Fruit fly (Drosophila melanogaster) whole organism, embryonic: ENCODE measurements around the gene Atx-1.
A peak's percentile ranks its signal among the peaks of the same experiment; 100 is the strongest.

Experiments
- CG10147 ChIP-seq: fragments of 200-800 bp; sonication (Bioruptor generic); optimal IDR thresholded peaks from 2 replicates; lab custom pipeline; 2019; ENCODE audit warnings: missing biosample characterization, mild to moderate bottlenecking, missing genetic modification characterization, moderate library complexity
- CG10321 ChIP-seq: fragments of 200-800 bp; sonication (Bioruptor generic); IDR thresholded peaks from 2 replicates; pipeline ENCODE4 v1.3.6; 2022; ENCODE audit warnings: missing biosample characterization, missing genetic modification characterization
- CG10565 ChIP-seq: fragments of 200-800 bp; sonication (Bioruptor generic); optimal IDR thresholded peaks from 3 replicates; lab custom pipeline; 2016; ENCODE audit warnings: missing biosample characterization, mild to moderate bottlenecking, missing genetic modification characterization
- CG11695 ChIP-seq: fragments of 200-800 bp; sonication (Bioruptor generic); IDR thresholded peaks from 3 replicates; pipeline ENCODE4 v1.3.6; 2022; ENCODE audit warnings: missing biosample characterization, missing genetic modification characterization
- CG12104 ChIP-seq: fragments of 200-800 bp; sonication (Bioruptor generic); optimal IDR thresholded peaks from 3 replicates; lab custom pipeline; 2016; ENCODE audit warnings: missing biosample characterization, missing genetic modification characterization
- CG13287 ChIP-seq: fragments of 200-800 bp; sonication (Bioruptor generic); IDR thresholded peaks from 2 replicates; pipeline ENCODE4 v1.3.6; 2022; ENCODE audit warnings: missing biosample characterization, missing genetic modification characterization; ENCODE audit not compliant: partially characterized antibody
- CG15269 ChIP-seq: fragments of 200-800 bp; sonication (Bioruptor generic); optimal IDR thresholded peaks from 2 replicates; lab custom pipeline; 2018; ENCODE audit warnings: missing biosample characterization, mild to moderate bottlenecking, missing genetic modification characterization, moderate library complexity
- CG16813 ChIP-seq: fragments of 200-800 bp; sonication (Bioruptor generic); IDR thresholded peaks from 3 replicates; pipeline ENCODE4 v1.3.6; 2022; ENCODE audit warnings: missing biosample characterization, missing genetic modification characterization; ENCODE audit not compliant: partially characterized antibody
- CG17359 ChIP-seq: fragments of 200-800 bp; sonication (Bioruptor generic); optimal IDR thresholded peaks from 3 replicates; lab custom pipeline; 2018; ENCODE audit warnings: missing biosample characterization, mild to moderate bottlenecking, missing genetic modification characterization, moderate library complexity
- CG31441 ChIP-seq: fragments of 200-800 bp; sonication (Bioruptor generic); IDR thresholded peaks from 2 replicates; pipeline ENCODE4 v1.3.6; 2022; ENCODE audit warnings: missing biosample characterization, missing genetic modification characterization
- CG33213 ChIP-seq: fragments of 200-800 bp; sonication (Bioruptor generic); optimal IDR thresholded peaks from 3 replicates; lab custom pipeline; 2016; ENCODE audit warnings: missing biosample characterization, missing genetic modification characterization
- CG3995 ChIP-seq: fragments of 200-800 bp; sonication (Bioruptor generic); optimal IDR thresholded peaks from 3 replicates; lab custom pipeline; 2016; ENCODE audit warnings: missing biosample characterization, missing genetic modification characterization
- CG8388 ChIP-seq: fragments of 200-800 bp; sonication (Bioruptor generic); optimal IDR thresholded peaks from 2 replicates; lab custom pipeline; 2019; ENCODE audit warnings: missing biosample characterization, mild to moderate bottlenecking, missing genetic modification characterization, moderate library complexity
- CG8478 ChIP-seq: fragments of >200 bp; optimal IDR thresholded peaks from 2 replicates; lab custom pipeline; 2018
- CG9797 ChIP-seq: fragments of 200-800 bp; sonication (Bioruptor generic); optimal IDR thresholded peaks from 3 replicates; lab custom pipeline; 2018; ENCODE audit warnings: missing biosample characterization, mild to moderate bottlenecking, missing genetic modification characterization
- Elba2 ChIP-seq: fragments of 200-800 bp; sonication (Bioruptor generic); optimal IDR thresholded peaks from 3 replicates; lab custom pipeline; 2016; ENCODE audit warnings: missing biosample characterization, missing genetic modification characterization
- Ets97D ChIP-seq: fragments of 200-800 bp; sonication (Bioruptor generic); optimal IDR thresholded peaks from 3 replicates; lab custom pipeline; 2016; ENCODE audit warnings: missing biosample characterization, missing genetic modification characterization
- H2.0 ChIP-seq: fragments of 200-800 bp; sonication (Bioruptor generic); IDR thresholded peaks from 2 replicates; pipeline ENCODE4 v1.3.6; 2022; ENCODE audit warnings: missing biosample characterization, missing genetic modification characterization
- Hr78 ChIP-seq, 2 experiments: fragments of 200-800 bp in 1 of 2; fragments of >200 bp in 1 of 2; sonication (Bioruptor generic) in 1 of 2; optimal IDR thresholded peaks; 2 replicates each; lab custom pipeline; 2017 to 2019; ENCODE audit warnings: missing biosample characterization in 2 of 2, missing genetic modification characterization in 2 of 2, mild to moderate bottlenecking in 1 of 2, moderate library complexity in 1 of 2
- Lhr ChIP-seq: fragments of 200-800 bp; sonication (Bioruptor generic); optimal IDR thresholded peaks from 3 replicates; lab custom pipeline; 2017; ENCODE audit warnings: mild to moderate bottlenecking, missing biosample characterization, missing genetic modification reagents, missing genetic modification characterization
- Med ChIP-seq: fragments of 200-800 bp; sonication (Bioruptor generic); peaks from one replicate; lab custom pipeline; 2016; ENCODE audit warnings: missing biosample characterization, missing genetic modification characterization, mild to moderate bottlenecking, inconsistent platforms, moderate library complexity
- Neu2 ChIP-seq: fragments of 200-800 bp; sonication (Bioruptor generic); optimal IDR thresholded peaks from 3 replicates; lab custom pipeline; 2016; ENCODE audit warnings: missing biosample characterization, missing genetic modification characterization, borderline replicate concordance
- NfI ChIP-seq: fragments of 200-800 bp; sonication (Bioruptor generic); optimal IDR thresholded peaks from 3 replicates; lab custom pipeline; 2018; ENCODE audit warnings: missing biosample characterization, mild to moderate bottlenecking, missing genetic modification characterization, moderate library complexity
- Optix ChIP-seq: fragments of 200-800 bp; sonication (Bioruptor generic); IDR thresholded peaks from 3 replicates; pipeline ENCODE4 v1.3.6; 2022; ENCODE audit warnings: missing biosample characterization, missing genetic modification characterization
- Sin3A ChIP-seq: fragments of >200 bp; optimal IDR thresholded peaks from 2 replicates; lab custom pipeline; 2018
- Spps ChIP-seq: fragments of 200-800 bp; sonication (Bioruptor generic); optimal IDR thresholded peaks from 2 replicates; lab custom pipeline; 2018; ENCODE audit warnings: missing biosample characterization, mild to moderate bottlenecking, missing genetic modification characterization
- Sry-β ChIP-seq: fragments of 200-800 bp; sonication (Bioruptor generic); optimal IDR thresholded peaks from 2 replicates; lab custom pipeline; 2018; ENCODE audit warnings: missing biosample characterization, mild to moderate bottlenecking, missing genetic modification characterization, moderate library complexity
- al ChIP-seq: fragments of 200-800 bp; sonication (Bioruptor generic); IDR thresholded peaks from 2 replicates; pipeline ENCODE4 v1.3.6; 2022; ENCODE audit warnings: missing biosample characterization, missing genetic modification characterization
- aop ChIP-seq: fragments of 200-800 bp; sonication (Bioruptor generic); IDR thresholded peaks from 2 replicates; pipeline ENCODE4 v1.3.6; 2022; ENCODE audit warnings: missing biosample characterization, missing genetic modification characterization
- bcd ChIP-seq: fragments of 200-800 bp; sonication (Bioruptor generic); optimal IDR thresholded peaks from 2 replicates; lab custom pipeline; 2017; ENCODE audit warnings: missing biosample characterization, mild to moderate bottlenecking, missing genetic modification characterization
- bsh ChIP-seq, 2 experiments: fragments of 200-800 bp; sonication (Bioruptor generic); optimal IDR thresholded peaks; 2 replicates each; lab custom pipeline; 2017 to 2018; ENCODE audit warnings: mild to moderate bottlenecking in 2 of 2, missing biosample characterization in 2 of 2, missing genetic modification characterization in 2 of 2, moderate library complexity in 1 of 2
- chm ChIP-seq: fragments of 200-800 bp; sonication (Bioruptor generic); IDR thresholded peaks from 2 replicates; pipeline ENCODE4 v1.3.6; 2022; ENCODE audit warnings: missing biosample characterization, missing genetic modification characterization
- chn ChIP-seq: fragments of 200-800 bp; sonication (Bioruptor generic); optimal IDR thresholded peaks from 2 replicates; lab custom pipeline; 2016; ENCODE audit warnings: missing biosample characterization, missing genetic modification characterization
- corto ChIP-seq: fragments of 200-800 bp; sonication (Bioruptor generic); optimal IDR thresholded peaks from 2 replicates; lab custom pipeline; 2016; ENCODE audit warnings: missing biosample characterization, mild to moderate bottlenecking, missing genetic modification characterization, moderate library complexity
- emc ChIP-seq: fragments of 200-800 bp; sonication (Bioruptor generic); optimal IDR thresholded peaks from 2 replicates; lab custom pipeline; 2016; ENCODE audit warnings: missing biosample characterization, missing genetic modification characterization
- hth ChIP-seq: fragments of >200 bp; optimal IDR thresholded peaks from 2 replicates; lab custom pipeline; 2017; ENCODE audit warnings: inconsistent platforms
- knrl ChIP-seq: fragments of 200-800 bp; sonication (Bioruptor generic); IDR thresholded peaks from 3 replicates; pipeline ENCODE4 v1.3.6; 2022; ENCODE audit warnings: missing biosample characterization, missing genetic modification characterization; ENCODE audit not compliant: partially characterized antibody
- lbe ChIP-seq: fragments of 200-800 bp; sonication (Bioruptor generic); optimal IDR thresholded peaks from 2 replicates; lab custom pipeline; 2016; ENCODE audit warnings: missing biosample characterization, mild to moderate bottlenecking, missing genetic modification characterization
- lmd ChIP-seq: fragments of 200-800 bp; sonication (Bioruptor generic); IDR thresholded peaks from 2 replicates; pipeline ENCODE4 v1.3.6; 2022; ENCODE audit warnings: missing biosample characterization, missing genetic modification characterization
- nerfin-1 ChIP-seq: fragments of 200-800 bp; sonication (Bioruptor generic); optimal IDR thresholded peaks from 3 replicates; lab custom pipeline; 2019; ENCODE audit warnings: missing biosample characterization, mild to moderate bottlenecking, missing genetic modification characterization, moderate library complexity
- nerfin-2 ChIP-seq: fragments of 200-800 bp; sonication (Bioruptor generic); IDR thresholded peaks from 2 replicates; pipeline ENCODE4 v1.3.6; 2022; ENCODE audit warnings: missing biosample characterization, missing genetic modification characterization; ENCODE audit not compliant: partially characterized antibody
- nmo ChIP-seq: fragments of 200-800 bp; sonication (Bioruptor generic); optimal IDR thresholded peaks from 2 replicates; lab custom pipeline; 2018; ENCODE audit warnings: missing biosample characterization, mild to moderate bottlenecking, missing genetic modification characterization, moderate library complexity
- nom ChIP-seq: fragments of 200-800 bp; sonication (Bioruptor generic); optimal IDR thresholded peaks from 2 replicates; lab custom pipeline; 2017; ENCODE audit warnings: missing biosample characterization, missing genetic modification characterization, mild to moderate bottlenecking, moderate library complexity, missing genetic modification reagents
- onecut ChIP-seq: fragments of 200-800 bp; sonication (Bioruptor generic); IDR thresholded peaks from 2 replicates; pipeline ENCODE4 v1.3.6; 2022; ENCODE audit warnings: missing biosample characterization, missing genetic modification characterization
- phol ChIP-seq: fragments of 200-800 bp; sonication (Bioruptor generic); optimal IDR thresholded peaks from 3 replicates; lab custom pipeline; 2018; ENCODE audit warnings: missing biosample characterization, mild to moderate bottlenecking, missing genetic modification characterization, moderate library complexity
- pros ChIP-seq: fragments of 200-800 bp; sonication (Bioruptor generic); optimal IDR thresholded peaks from 3 replicates; lab custom pipeline; 2019; ENCODE audit warnings: missing biosample characterization, mild to moderate bottlenecking, missing genetic modification characterization, moderate library complexity
- pzg ChIP-seq: fragments of 200-800 bp; sonication (Bioruptor generic); optimal IDR thresholded peaks from 3 replicates; lab custom pipeline; 2018; ENCODE audit warnings: missing biosample characterization, mild to moderate bottlenecking, missing genetic modification characterization, moderate library complexity
- sc ChIP-seq, 3 experiments: fragments of >200 bp in 2 of 3; fragments of 200-800 bp in 1 of 3; sonication (Bioruptor generic) in 1 of 3; optimal IDR thresholded peaks; 2 replicates in 2 of 3; 3 replicates in 1 of 3; lab custom pipeline; 2017; ENCODE audit warnings: mild to moderate bottlenecking in 1 of 3, missing biosample characterization in 1 of 3, missing genetic modification characterization in 1 of 3, missing genetic modification reagents in 1 of 3
- stc ChIP-seq: fragments of 200-800 bp; sonication (Bioruptor generic); IDR thresholded peaks from 2 replicates; pipeline ENCODE4 v1.3.6; 2022; ENCODE audit warnings: missing biosample characterization, missing genetic modification characterization

Gene Atx-1

DNA sequence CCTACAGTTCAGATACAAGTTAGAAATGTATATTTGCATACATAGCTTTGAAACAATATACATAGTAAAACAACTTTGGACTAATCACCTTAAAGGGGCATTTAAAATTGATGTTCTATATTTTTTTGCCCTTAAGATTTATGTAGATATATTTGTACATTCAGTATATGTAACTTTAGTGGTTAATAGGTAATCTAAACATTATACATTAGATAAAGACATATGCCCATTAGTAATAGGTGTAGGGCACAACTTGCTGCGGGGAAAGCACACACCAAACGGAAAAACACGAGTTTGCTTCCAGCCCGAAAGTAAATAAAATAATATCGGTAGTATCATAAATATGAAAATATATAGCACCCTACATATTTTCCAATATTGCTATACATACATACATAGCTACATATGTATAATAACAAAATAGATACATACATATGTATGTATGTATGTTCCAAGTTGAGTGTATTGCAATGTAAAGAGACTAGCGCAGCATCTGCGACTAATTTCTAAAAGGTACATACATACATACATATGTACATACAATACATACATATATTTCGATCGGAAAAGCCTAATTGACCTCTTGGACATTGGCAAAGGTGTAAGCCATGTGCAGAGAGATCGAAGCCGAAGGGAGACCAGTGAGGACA lies 40.4 kb downstream of the Atx-1 start, which contains the start of gene CG43736 (continued):
- peak; percentile 55 for TF ChIP-seq corto (GFP tag; lab: Kevin White, UChicago)
- TF ChIP-seq Elba2 (GFP tag; lab: Kevin White, UChicago) = no peak
- peak; percentile 95 for TF ChIP-seq CG8388 (GFP tag; lab: Kevin White, UChicago)
- TF ChIP-seq nerfin-1 (tag; lab: Kevin White, UChicago) = peak; percentile 96
- TF ChIP-seq nmo (GFP tag; lab: Kevin White, UChicago) = peak; percentile 98
- TF ChIP-seq chm (GFP tag; lab: Robert Waterston, UW) = peak; percentile 13; the same call in 1 of the 2 replicates
- peak; percentile 87 for TF ChIP-seq emc (GFP tag; lab: Kevin White, UChicago)
- TF ChIP-seq hth (lab: Kevin White, UChicago) = no peak
- peak; percentile 97 for TF ChIP-seq CG12104 (GFP tag; lab: Kevin White, UChicago)
- peak; percentile 92 to 96 for TF ChIP-seq bsh (GFP tag; optimal IDR thresholded peaks at IDR 0.05; lab: Kevin White, UChicago)
- peak; percentile 84 for TF ChIP-seq al (GFP tag; lab: Robert Waterston, UW)
- TF ChIP-seq phol = peak; percentile 98
- TF ChIP-seq CG31441 (GFP tag; lab: Robert Waterston, UW) = peak; percentile 99
- peak; percentile 88 for TF ChIP-seq Spps (tag; lab: Kevin White, UChicago)
- TF ChIP-seq nom (GFP tag; lab: Kevin White, UChicago) = peak; percentile 83
- no peak for TF ChIP-seq Sin3A
- TF ChIP-seq onecut = peak; percentile 84
- peak; percentile 87 for TF ChIP-seq stc
- no peak for TF ChIP-seq aop (GFP tag; lab: Robert Waterston, UW)
- peak in 1 of 2 experiments; percentile 98 for TF ChIP-seq Hr78 (GFP tag; optimal IDR thresholded peaks at IDR 0.05; lab: Kevin White, UChicago)
- peak; percentile 93 for TF ChIP-seq CG11695 (GFP tag; lab: Robert Waterston, UW)
- TF ChIP-seq pzg (GFP tag; lab: Kevin White, UChicago) = peak; percentile 7
- peak; percentile 78 for TF ChIP-seq lbe
- TF ChIP-seq NfI (GFP tag; lab: Kevin White, UChicago) = peak; percentile 95
- no peak for TF ChIP-seq CG13287
- no peak for TF ChIP-seq CG8478 (lab: Kevin White, UChicago)
- TF ChIP-seq CG9797 (GFP tag; lab: Kevin White, UChicago) = peak; percentile 35
- TF ChIP-seq Med (GFP tag; lab: Kevin White, UChicago) = peak; percentile 98
- TF ChIP-seq lmd = peak; percentile 95
- peak; percentile 97 for TF ChIP-seq CG15269 (tag; lab: Kevin White, UChicago)
- peak; percentile 84 for TF ChIP-seq H2.0 (GFP tag; lab: Robert Waterston, UW)
- peak; percentile 63 for TF ChIP-seq Sry-β (GFP tag; lab: Kevin White, UChicago)
- peak; percentile 63 for TF ChIP-seq Neu2
- TF ChIP-seq CG17359 (tag; lab: Kevin White, UChicago) = peak; percentile 97
- TF ChIP-seq CG33213 (GFP tag; lab: Kevin White, UChicago) = peak; percentile 76
- peak; percentile 68 for TF ChIP-seq CG10565 (GFP tag; lab: Kevin White, UChicago)
- no peak for TF ChIP-seq knrl (GFP tag; lab: Robert Waterston, UW)
- TF ChIP-seq CG10321 = 0 out of 2 replicates have a peak, but pooled peaks have one; percentile 46
- TF ChIP-seq Lhr (GFP tag; lab: Kevin White, UChicago) = peak; percentile 84
- peak; percentile 98 for TF ChIP-seq CG10147 (GFP tag; lab: Kevin White, UChicago)
- no peak for TF ChIP-seq nerfin-2 (GFP tag; lab: Robert Waterston, UW)
- TF ChIP-seq Ets97D (GFP tag; lab: Kevin White, UChicago) = peak; percentile 64
- peak; percentile 95 for TF ChIP-seq bcd (GFP tag; lab: Kevin White, UChicago)
- TF ChIP-seq CG16813 = no peak
- peak; percentile 76 for TF ChIP-seq CG3995 (GFP tag; lab: Kevin White, UChicago)
- no peak; the same call in 2 of the 3 replicates for TF ChIP-seq Optix (GFP tag; lab: Robert Waterston, UW)
- TF ChIP-seq pros (GFP tag; lab: Kevin White, UChicago) = no peak
- no peak for TF ChIP-seq sc (optimal IDR thresholded peaks at IDR 0.05; lab: Kevin White, UChicago)
- peak; percentile 88 for TF ChIP-seq sc (GFP tag; optimal IDR thresholded peaks at IDR 0.05; lab: Kevin White, UChicago)
- TF ChIP-seq chn (GFP tag; lab: Kevin White, UChicago) = peak; percentile 92
